Worm (Caenorhabditis elegans): Measurements from ENCODE around the gene clec-195.

DNA sequence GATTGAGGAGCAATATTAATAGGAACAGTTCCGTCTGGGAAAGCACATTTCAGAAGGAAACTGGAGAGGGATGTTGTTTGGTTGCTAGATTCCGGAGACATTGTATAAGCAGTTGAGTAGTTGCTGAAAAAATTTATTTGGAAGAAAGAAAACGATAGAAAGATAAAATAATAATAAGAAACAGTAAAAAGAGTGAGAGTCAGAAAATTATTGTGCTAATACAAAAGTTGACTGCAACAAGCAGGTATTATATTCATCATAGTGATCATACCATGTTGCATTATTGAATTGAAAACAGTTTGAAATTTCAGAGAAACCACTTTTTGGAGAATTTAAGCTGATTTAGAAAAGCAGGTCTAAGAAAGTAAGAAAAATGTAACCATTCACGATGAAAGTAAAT lies 6.0 kb downstream of the clec-195 start, which contains the start of gene Y116A8C.19:
- TF ChIP-seq pha-4 (GFP tag; IDR thresholded peaks at IDR 0.05) (no peak), pha-4 (tag; optimal IDR thresholded peaks at IDR 0.05) (no peak), F26F4.8 (GFP tag; conservative IDR thresholded peaks at IDR 0.05) (no peak), T26A8.4 (GFP tag; IDR thresholded peaks at IDR 0.05) (no peak)

Data from whole organism, L4 larva.